Fruit fly (Drosophila melanogaster): ENCODE results near the gene PLCXD.

Gene PLCXD

dm6 chr2L:12005436-12006396 is 43.5 kb upstream of the PLCXD start:
- TF ChIP-seq Snoo (tag; optimal IDR thresholded peaks at IDR 0.05) (peak; percentile 9), CG13204 (GFP tag; optimal IDR thresholded peaks at IDR 0.05) (peak; percentile 80), CG8159 (tag; optimal IDR thresholded peaks at IDR 0.05) (no peak), EcR (GFP tag; optimal IDR thresholded peaks at IDR 0.05) (peak; percentile 92), D1 (tag; optimal IDR thresholded peaks at IDR 0.05) (no peak)

dm6 chr2L:12006397-12007330 is 42.6 kb upstream of the PLCXD start:
- TF ChIP-seq Pif1B (GFP tag; optimal IDR thresholded peaks at IDR 0.05) = peak; percentile 87
- TF ChIP-seq CG13204 (GFP tag; optimal IDR thresholded peaks at IDR 0.05) = peak; percentile 48
- peak; percentile 95 for TF ChIP-seq CG14655 (GFP tag; optimal IDR thresholded peaks at IDR 0.05)
- peak; percentile 90 for TF ChIP-seq CG17806 (tag; optimal IDR thresholded peaks at IDR 0.05)
- no peak for TF ChIP-seq fd96Ca (GFP tag; IDR thresholded peaks at IDR 0.05)
- TF ChIP-seq CG8159 (tag; optimal IDR thresholded peaks at IDR 0.05) = peak; percentile 97
- no peak for TF ChIP-seq CG32121 (GFP tag; IDR thresholded peaks at IDR 0.05)
- peak; percentile 27 for TF ChIP-seq gl (tag; optimal IDR thresholded peaks at IDR 0.05)
- peak; percentile 94 for TF ChIP-seq CG9948 (tag; optimal IDR thresholded peaks at IDR 0.05)
- peak; percentile 87 for TF ChIP-seq D1 (tag; optimal IDR thresholded peaks at IDR 0.05)
- no peak for TF ChIP-seq CG10348 (GFP tag; IDR thresholded peaks at IDR 0.05)
- TF ChIP-seq CG15710 (tag; optimal IDR thresholded peaks at IDR 0.05) = peak; percentile 94
- TF ChIP-seq Snoo (tag; optimal IDR thresholded peaks at IDR 0.05) = peak; percentile 87
- peak; percentile 85 for TF ChIP-seq CG34367 (tag; optimal IDR thresholded peaks at IDR 0.05)
- TF ChIP-seq CG8301 (tag; optimal IDR thresholded peaks at IDR 0.05) = peak; percentile 90
- no peak for TF ChIP-seq Ets98B (GFP tag; IDR thresholded peaks at IDR 0.05)
- TF ChIP-seq Pif1A (GFP tag; optimal IDR thresholded peaks at IDR 0.05) = peak; percentile 75
- no peak for TF ChIP-seq EcR (GFP tag; optimal IDR thresholded peaks at IDR 0.05)

- peak; percentile 68 for TF ChIP-seq Pif1A (GFP tag; optimal IDR thresholded peaks at IDR 0.05)
- peak; percentile 97 for TF ChIP-seq CG13204 (GFP tag; optimal IDR thresholded peaks at IDR 0.05)
- peak; percentile 74 for TF ChIP-seq gl (tag; optimal IDR thresholded peaks at IDR 0.05)
- TF ChIP-seq Ets98B (GFP tag; IDR thresholded peaks at IDR 0.05) = no peak
- no peak for TF ChIP-seq D1 (tag; optimal IDR thresholded peaks at IDR 0.05)
- TF ChIP-seq CG9948 (tag; optimal IDR thresholded peaks at IDR 0.05) = peak; percentile 17
- TF ChIP-seq CG4496 (GFP tag; IDR thresholded peaks at IDR 0.05) = no peak
- TF ChIP-seq CG10348 (GFP tag; IDR thresholded peaks at IDR 0.05) = no peak
- no peak for TF ChIP-seq CG32121 (GFP tag; IDR thresholded peaks at IDR 0.05)
- no peak for TF ChIP-seq rn (GFP tag; IDR thresholded peaks at IDR 0.05)
- peak; percentile 84 for TF ChIP-seq Snoo (tag; optimal IDR thresholded peaks at IDR 0.05)
- peak; percentile 27 for TF ChIP-seq CG17806 (tag; optimal IDR thresholded peaks at IDR 0.05)
- peak; percentile 53 for TF ChIP-seq CG15710 (tag; optimal IDR thresholded peaks at IDR 0.05)
- TF ChIP-seq CG12605 (GFP tag; IDR thresholded peaks at IDR 0.05) = no peak
- peak; percentile 51 for TF ChIP-seq CG34367 (tag; optimal IDR thresholded peaks at IDR 0.05)
- TF ChIP-seq CG14655 (GFP tag; optimal IDR thresholded peaks at IDR 0.05) = peak; percentile 70
- peak; percentile 67 for TF ChIP-seq Pif1B (GFP tag; optimal IDR thresholded peaks at IDR 0.05)
- peak; percentile 36 for TF ChIP-seq CG8159 (tag; optimal IDR thresholded peaks at IDR 0.05)
- no peak for TF ChIP-seq fd96Ca (GFP tag; IDR thresholded peaks at IDR 0.05)
- TF ChIP-seq CG8301 (tag; optimal IDR thresholded peaks at IDR 0.05) = peak; percentile 77
- peak; percentile 98 for TF ChIP-seq EcR (GFP tag; optimal IDR thresholded peaks at IDR 0.05)
Observed at dm6 chr2L:12007331-12007791, 41.9 kb upstream of the PLCXD start.

- TF ChIP-seq CG9948 (tag; optimal IDR thresholded peaks at IDR 0.05) (no peak), CG13204 (GFP tag; optimal IDR thresholded peaks at IDR 0.05) (no peak), CG14655 (GFP tag; optimal IDR thresholded peaks at IDR 0.05) (no peak), CG17806 (tag; optimal IDR thresholded peaks at IDR 0.05) (no peak), CG15710 (tag; optimal IDR thresholded peaks at IDR 0.05) (no peak), CG12605 (GFP tag; IDR thresholded peaks at IDR 0.05) (no peak), Pif1B (GFP tag; optimal IDR thresholded peaks at IDR 0.05) (no peak), CG4496 (GFP tag; IDR thresholded peaks at IDR 0.05) (no peak), CG32121 (GFP tag; IDR thresholded peaks at IDR 0.05) (no peak), CG34367 (tag; optimal IDR thresholded peaks at IDR 0.05) (no peak), Snoo (tag; optimal IDR thresholded peaks at IDR 0.05) (no peak), CG10348 (GFP tag; IDR thresholded peaks at IDR 0.05) (no peak), Pif1A (GFP tag; optimal IDR thresholded peaks at IDR 0.05) (no peak), CG8301 (tag; optimal IDR thresholded peaks at IDR 0.05) (no peak), rn (GFP tag; IDR thresholded peaks at IDR 0.05) (no peak), EcR (GFP tag; optimal IDR thresholded peaks at IDR 0.05) (no peak)
Observed at dm6 chr2L:12007853-12008252, 41.4 kb upstream of the PLCXD start, which contains the start of gene Rh5. TSS of gene Rh5 (plus strand) at chr2L:12008153.
